Fruit fly (Drosophila melanogaster): ENCODE results near the gene CG42564.

DNA sequence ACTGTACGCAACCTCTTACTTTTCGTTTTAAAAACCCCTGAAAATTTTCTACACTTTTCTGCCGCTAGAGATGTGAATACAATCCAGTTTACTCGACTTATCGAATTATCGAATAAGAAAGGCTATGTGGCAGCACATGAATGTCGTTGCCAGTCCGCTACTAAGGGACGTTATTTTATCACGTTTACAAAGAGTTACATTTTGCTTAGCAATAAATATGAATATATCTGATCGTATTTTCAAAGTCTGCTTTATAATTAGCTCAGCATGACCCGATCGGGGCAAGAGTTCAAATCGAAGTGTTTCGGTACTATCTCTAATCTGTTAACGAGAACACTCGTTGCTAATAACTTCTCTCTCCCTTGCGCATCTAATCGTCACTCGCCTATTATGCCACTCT lies 6.2 kb upstream of the CG42564 start, which contains the start of gene CG42724:
- peak; percentile 18 for TF ChIP-seq psq (optimal IDR thresholded peaks at IDR 0.05)
- TF ChIP-seq Sin3A (optimal IDR thresholded peaks at IDR 0.05) = no peak
- no peak for TF ChIP-seq Myc (optimal IDR thresholded peaks at IDR 0.05)
- TF ChIP-seq h (optimal IDR thresholded peaks at IDR 0.05) = no peak
